Worm (Caenorhabditis elegans): Measurements from ENCODE around the gene wrt-1.

The wrt-1 gene

ce11 chrII:7499390-7499789 lies 31.4 kb upstream of the wrt-1 start, which contains the start of gene srab-14:
TSS of gene srab-14 (minus strand) at chrII:7499490.
- TF ChIP-seq mec-3 (tag; optimal IDR thresholded peaks at IDR 0.05; ENCODE audit: borderline replicate concordance) (no peak), C08G9.2 (tag; optimal IDR thresholded peaks at IDR 0.05) (no peak), pqm-1 (tag; optimal IDR thresholded peaks at IDR 0.05) (no peak), unc-42 (tag; optimal IDR thresholded peaks at IDR 0.05) (no peak), ceh-22 (tag; optimal IDR thresholded peaks at IDR 0.05) (no peak), dve-1 (tag; optimal IDR thresholded peaks at IDR 0.05) (no peak), nfya-1 (tag; optimal IDR thresholded peaks at IDR 0.05) (no peak)

- TF ChIP-seq zip-5 (tag; optimal IDR thresholded peaks at IDR 0.05) = no peak
- no peak for TF ChIP-seq hlh-30 (tag; optimal IDR thresholded peaks at IDR 0.05; ENCODE audit: insufficient read depth)
- no peak for TF ChIP-seq sox-4 (tag; optimal IDR thresholded peaks at IDR 0.05)
- TF ChIP-seq ceh-6 (GFP tag; optimal IDR thresholded peaks at IDR 0.05) = no peak
- TF ChIP-seq odd-2 (tag; optimal IDR thresholded peaks at IDR 0.05) = no peak
- no peak for TF ChIP-seq gmeb-2 (tag; optimal IDR thresholded peaks at IDR 0.05)
- no peak for TF ChIP-seq unc-55 (GFP tag; optimal IDR thresholded peaks at IDR 0.05)
- TF ChIP-seq ceh-45 (GFP tag; IDR thresholded peaks at IDR 0.05) = no peak
- no peak for TF ChIP-seq C08G9.2 (tag; optimal IDR thresholded peaks at IDR 0.05)
- no peak for TF ChIP-seq ceh-24 (tag; optimal IDR thresholded peaks at IDR 0.05)
- no peak for TF ChIP-seq ceh-22 (tag; optimal IDR thresholded peaks at IDR 0.05)
These were observed 25.8 kb upstream of the wrt-1 start, which contains the start of gene C28F5.1 for ce11 chrII:7505005-7505404. TSS of gene C28F5.1 (plus strand) at chrII:7505305.

ce11 chrII:7519221-7519620 lies 11.6 kb upstream of the wrt-1 start, which contains the start of gene glb-9:
TSS of gene glb-9 (minus strand) at chrII:7519321.
- TF ChIP-seq unc-42 (tag; optimal IDR thresholded peaks at IDR 0.05) = no peak
- TF ChIP-seq hlh-6 (tag; optimal IDR thresholded peaks at IDR 0.05) = no peak
- no peak for TF ChIP-seq pat-9 (tag; optimal IDR thresholded peaks at IDR 0.05)
- TF ChIP-seq hlh-30 (tag; optimal IDR thresholded peaks at IDR 0.05; ENCODE audit: insufficient read depth) = no peak
- no peak for TF ChIP-seq lin-11 (tag; optimal IDR thresholded peaks at IDR 0.05)
- TF ChIP-seq tbx-2 (tag; optimal IDR thresholded peaks at IDR 0.05) = no peak
- TF ChIP-seq ceh-9 (tag; optimal IDR thresholded peaks at IDR 0.05) = no peak
- no peak for TF ChIP-seq madf-2 (tag; optimal IDR thresholded peaks at IDR 0.05)
- TF ChIP-seq ceh-6 (GFP tag; optimal IDR thresholded peaks at IDR 0.05) = no peak
- no peak for TF ChIP-seq ceh-48 (tag; optimal IDR thresholded peaks at IDR 0.05)
- no peak for TF ChIP-seq syd-9 (tag; optimal IDR thresholded peaks at IDR 0.05)
- no peak for TF ChIP-seq ceh-45 (GFP tag; IDR thresholded peaks at IDR 0.05)
- no peak for TF ChIP-seq rnt-1 (tag; optimal IDR thresholded peaks at IDR 0.05)
- TF ChIP-seq ceh-31 (tag; optimal IDR thresholded peaks at IDR 0.05) = no peak
- no peak for TF ChIP-seq ets-4 (tag; optimal IDR thresholded peaks at IDR 0.05)

- no peak for TF ChIP-seq lim-6 (tag; optimal IDR thresholded peaks at IDR 0.05)
- TF ChIP-seq ceh-19 (GFP tag; optimal IDR thresholded peaks at IDR 0.05) = no peak
- no peak for TF ChIP-seq eyg-1 (tag; optimal IDR thresholded peaks at IDR 0.05)
- TF ChIP-seq ceh-22 (tag; optimal IDR thresholded peaks at IDR 0.05) = no peak
- TF ChIP-seq fax-1 (tag; optimal IDR thresholded peaks at IDR 0.05) = no peak
- no peak for TF ChIP-seq sdc-2 (tag; optimal IDR thresholded peaks at IDR 0.05)
- no peak for TF ChIP-seq tbx-7 (tag; optimal IDR thresholded peaks at IDR 0.05)
- TF ChIP-seq T23F11.4 (GFP tag; optimal IDR thresholded peaks at IDR 0.05) = no peak
- TF ChIP-seq ceh-24 (tag; optimal IDR thresholded peaks at IDR 0.05) = no peak
- no peak for TF ChIP-seq pha-2 (tag; optimal IDR thresholded peaks at IDR 0.05)
- TF ChIP-seq ceh-2 (tag; optimal IDR thresholded peaks at IDR 0.05) = no peak
- no peak for TF ChIP-seq rnt-1 (tag; optimal IDR thresholded peaks at IDR 0.05)
- no peak for TF ChIP-seq ztf-16 (tag; optimal IDR thresholded peaks at IDR 0.05)
- TF ChIP-seq ceh-34 (tag; optimal IDR thresholded peaks at IDR 0.05) = no peak
- no peak for TF ChIP-seq ama-1 (optimal IDR thresholded peaks at IDR 0.05)
- TF ChIP-seq pat-9 (tag; optimal IDR thresholded peaks at IDR 0.05) = no peak
- TF ChIP-seq ceh-9 (tag; optimal IDR thresholded peaks at IDR 0.05) = no peak
These were observed 9.4 kb upstream of the wrt-1 start for ce11 chrII:7521420-7521819.

Measured in whole organism, late embryonic.